Worm (Caenorhabditis elegans) whole organism, midembryonic: Measurements from ENCODE around the gene F54E2.9.

Experiments
- T22C8.4 ChIP-seq: fragments of 200-800 bp; sonication (Bioruptor generic); IDR thresholded peaks from 2 replicates; pipeline ENCODE4 v1.3.6; 2022; ENCODE audit warnings: missing genetic modification characterization, missing compliant biosample characterization
- cog-1 ChIP-seq: sonication (generic microtip); optimal IDR thresholded peaks from 2 replicates; lab custom pipeline; 2016; ENCODE audit warnings: missing genetic modification characterization, missing compliant biosample characterization
- flt-1 ChIP-seq: fragments of 200-800 bp; sonication (Bioruptor generic); IDR thresholded peaks from 2 replicates; pipeline ENCODE4 v1.3.6; 2022; ENCODE audit warnings: missing genetic modification characterization, missing compliant biosample characterization
- klf-2 ChIP-seq: fragments of 200-800 bp; sonication (Bioruptor generic); conservative IDR thresholded peaks from 2 replicates; pipeline ENCODE4 v1.3.6; 2022; ENCODE audit warnings: missing genetic modification reagents, missing genetic modification characterization, missing compliant biosample characterization
- ref-1 ChIP-seq: fragments of 200-800 bp; sonication (Bioruptor generic); conservative IDR thresholded peaks from 2 replicates; pipeline ENCODE4 v1.3.6; 2022; ENCODE audit warnings: missing genetic modification reagents, missing genetic modification characterization, missing compliant biosample characterization

ce11 chrV:2849071-2849470 lies 35.3 kb upstream of the F54E2.9 start, which contains the start of gene ugt-53:
- TF ChIP-seq T22C8.4, result no peak
- no peak for TF ChIP-seq ref-1 (GFP tag; lab: Robert Waterston, UW)
- TF ChIP-seq klf-2, result no peak
- TF ChIP-seq cog-1 (tag; lab: Kevin White, UChicago), result no peak
- TF ChIP-seq flt-1 (GFP tag; lab: Robert Waterston, UW), result no peak
